Worm (Caenorhabditis elegans): ENCODE results near the gene lgc-37.

ce11 chrIII:12764241-12764640 is 20.7 kb upstream of the lgc-37 start, which contains the start of the genes irld-19 and irld-61:
- TF ChIP-seq ztf-11 (tag; optimal IDR thresholded peaks at IDR 0.05): no peak
- no peak for TF ChIP-seq fkh-10 (GFP tag; optimal IDR thresholded peaks at IDR 0.05)
- TF ChIP-seq nhr-11 (tag; optimal IDR thresholded peaks at IDR 0.05): no peak
- TF ChIP-seq snpc-4 (tag; optimal IDR thresholded peaks at IDR 0.05): no peak
- no peak for TF ChIP-seq mml-1 (tag; optimal IDR thresholded peaks at IDR 0.05)
- no peak for TF ChIP-seq nhr-25 (tag; optimal IDR thresholded peaks at IDR 0.05)
- TF ChIP-seq mdl-1 (tag; optimal IDR thresholded peaks at IDR 0.05): no peak
- TF ChIP-seq unc-39 (tag; optimal IDR thresholded peaks at IDR 0.05): no peak

All from whole organism, L3 larva.